Fruit fly (Drosophila melanogaster) whole organism, embryonic: Measurements from ENCODE around the gene Cpr62Bc.

ENCODE experiments used
- CG2120 ChIP-seq: fragments of 200-800 bp; sonication (Bioruptor generic); optimal IDR thresholded peaks from 3 replicates; lab custom pipeline; 2016; ENCODE audit warnings: missing biosample characterization, missing genetic modification characterization
- CG30020 ChIP-seq: fragments of 200-800 bp; optimal IDR thresholded peaks from 2 replicates; lab custom pipeline; 2019; ENCODE audit warnings: missing biosample characterization, mild to moderate bottlenecking, missing genetic modification characterization, moderate library complexity
- CG5245 ChIP-seq: fragments of 200-800 bp; sonication (Bioruptor generic); optimal IDR thresholded peaks from 3 replicates; lab custom pipeline; 2016; ENCODE audit warnings: missing biosample characterization, missing genetic modification characterization
- CHES-1-like ChIP-seq: fragments of 200-800 bp; sonication (Bioruptor generic); optimal IDR thresholded peaks from 2 replicates; lab custom pipeline; 2016; ENCODE audit warnings: missing biosample characterization, missing genetic modification characterization
- Dp ChIP-seq: fragments of 200-800 bp; sonication (Bioruptor generic); optimal IDR thresholded peaks from 2 replicates; lab custom pipeline; 2018; ENCODE audit warnings: missing biosample characterization, mild to moderate bottlenecking, missing genetic modification characterization, moderate library complexity
- Fer3 ChIP-seq: fragments of 200-800 bp; sonication (Bioruptor generic); optimal IDR thresholded peaks from 2 replicates; lab custom pipeline; 2018; ENCODE audit warnings: missing biosample characterization, mild to moderate bottlenecking, missing genetic modification characterization, moderate library complexity
- Pdp1 ChIP-seq, 2 experiments: fragments of 200-800 bp; sonication (Bioruptor generic); optimal IDR thresholded peaks; 3 replicates each; lab custom pipeline; 2016; ENCODE audit warnings: missing biosample characterization in 2 of 2, missing genetic modification characterization in 2 of 2, mild to moderate bottlenecking in 1 of 2, moderate library complexity in 1 of 2
- Sry-δ ChIP-seq: fragments of 200-800 bp; sonication (Bioruptor generic); optimal IDR thresholded peaks from 2 replicates; lab custom pipeline; 2016; ENCODE audit warnings: missing biosample characterization, missing genetic modification characterization
- dmrt99B ChIP-seq: fragments of 200-800 bp; sonication (Bioruptor generic); optimal IDR thresholded peaks from 2 replicates; lab custom pipeline; 2018; ENCODE audit warnings: missing biosample characterization, mild to moderate bottlenecking, missing genetic modification characterization, moderate library complexity
- gce ChIP-seq: fragments of 200-800 bp; sonication (Bioruptor generic); IDR thresholded peaks from 3 replicates; pipeline ENCODE4 v1.3.6; 2022; ENCODE audit warnings: missing biosample characterization, missing genetic modification characterization
- pb ChIP-seq: fragments of 200-800 bp; sonication (Bioruptor generic); optimal IDR thresholded peaks from 3 replicates; lab custom pipeline; 2016; ENCODE audit warnings: missing biosample characterization, missing genetic modification characterization
- slbo ChIP-seq: fragments of 200-800 bp; sonication (Bioruptor generic); IDR thresholded peaks from 2 replicates; pipeline ENCODE4 v1.3.6; 2022; ENCODE audit warnings: missing biosample characterization, missing genetic modification characterization
- zen ChIP-seq: fragments of 200-800 bp; sonication (Bioruptor generic); optimal IDR thresholded peaks from 3 replicates; lab custom pipeline; 2018; ENCODE audit warnings: missing biosample characterization, mild to moderate bottlenecking, missing genetic modification characterization, moderate library complexity

- TF ChIP-seq Pdp1 (GFP tag; optimal IDR thresholded peaks at IDR 0.05; lab: Kevin White, UChicago) (peak; percentile 11 to 24), Sry-δ (GFP tag; lab: Kevin White, UChicago) (no peak), zen (tag; lab: Kevin White, UChicago) (no peak), CG30020 (tag; lab: Kevin White, UChicago) (no peak), CHES-1-like (GFP tag; lab: Kevin White, UChicago) (no peak), CG5245 (GFP tag; lab: Kevin White, UChicago) (peak; percentile 23), dmrt99B (tag; lab: Kevin White, UChicago) (peak; percentile 25), Dp (GFP tag; lab: Kevin White, UChicago) (no peak), slbo (GFP tag; lab: Robert Waterston, UW) (peak; percentile 39; the same call in 1 of the 2 replicates), CG2120 (GFP tag; lab: Kevin White, UChicago) (no peak), gce (GFP tag; lab: Robert Waterston, UW) (peak; percentile 43; the same call in 1 of the 3 replicates), pb (GFP tag; lab: Kevin White, UChicago) (no peak), Fer3 (tag; lab: Kevin White, UChicago) (no peak)
Measured at dm6 chr3L:1880692-1881091, 38.8 kb upstream of the Cpr62Bc start.
